Fruit fly (Drosophila melanogaster): ENCODE measurements around the gene CG44532.

DNA sequence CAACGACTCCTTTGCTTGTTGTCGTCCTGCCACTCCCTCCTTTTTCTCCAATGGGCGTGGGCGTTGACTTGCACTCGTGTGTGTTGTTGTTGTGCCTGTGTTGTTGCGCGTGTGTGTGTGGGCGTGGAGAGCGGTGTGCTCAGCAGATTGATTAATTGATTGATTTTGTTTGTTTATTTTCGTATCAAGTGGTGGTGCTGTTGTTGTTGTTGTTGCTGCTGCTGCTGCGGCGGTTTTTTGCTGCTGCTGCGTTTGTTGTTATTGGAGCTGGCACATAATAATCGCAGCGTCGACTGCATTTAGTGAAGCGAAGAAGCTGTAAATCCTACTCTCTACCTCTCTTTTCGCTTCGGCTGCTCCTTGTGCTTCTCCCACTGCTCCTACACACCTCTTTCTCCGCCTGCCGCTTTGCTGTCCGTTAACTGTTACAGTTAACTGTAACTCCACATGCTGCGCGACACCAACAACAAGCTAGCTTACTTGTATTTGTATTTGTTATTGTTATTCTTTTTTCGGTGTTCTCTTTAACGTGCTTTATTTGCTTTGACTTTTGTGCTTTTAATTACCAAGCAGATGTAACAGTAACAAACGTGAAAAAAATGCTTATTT is 27.5 kb upstream of the CG44532 start:
- TF ChIP-seq bbx (GFP tag; IDR thresholded peaks at IDR 0.05; ENCODE audit: partially characterized antibody) (no peak), ftz-f1 (GFP tag; optimal IDR thresholded peaks at IDR 0.05) (no peak), CG16779 (GFP tag; IDR thresholded peaks at IDR 0.05) (no peak), Gug (GFP tag; IDR thresholded peaks at IDR 0.05) (no peak)
